Fruit fly (Drosophila melanogaster): ENCODE measurements around the gene lft.

The lft gene

DNA sequence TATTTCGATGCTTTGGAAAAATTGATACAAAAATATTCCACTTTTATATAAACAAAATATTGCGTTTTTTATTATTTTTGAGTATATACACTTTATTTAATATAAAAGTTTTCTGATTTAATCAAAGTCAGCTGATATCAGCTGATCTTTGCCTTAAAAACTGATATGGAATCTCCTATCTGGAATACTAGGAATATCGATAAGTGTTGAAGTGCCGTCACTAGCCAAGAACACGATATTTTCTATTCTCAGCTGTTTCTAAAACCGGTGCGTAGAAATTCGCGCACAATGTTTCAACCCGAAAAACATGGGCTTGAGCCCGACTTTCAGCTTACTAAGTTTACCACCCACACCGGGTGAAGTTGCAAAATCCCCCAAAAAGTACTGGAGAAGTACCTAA lies 21.8 kb upstream of the lft start, which contains the start of gene Sps2 (continued):
- TF ChIP-seq mam (GFP tag; optimal IDR thresholded peaks at IDR 0.05) (peak; percentile 1), CG2712 (tag; optimal IDR thresholded peaks at IDR 0.05) (peak; percentile 45), CG8388 (GFP tag; optimal IDR thresholded peaks at IDR 0.05) (peak; percentile 51), CG2202 (tag; optimal IDR thresholded peaks at IDR 0.05) (no peak), Dref (GFP tag; IDR thresholded peaks at IDR 0.05) (peak; percentile 72), zfh1 (GFP tag; IDR thresholded peaks at IDR 0.05) (0 out of 3 replicates have a peak, but pooled peaks have one; percentile 13), inv (GFP tag; IDR thresholded peaks at IDR 0.05; ENCODE audit: partially characterized antibody) (peak; percentile 63), Dp (GFP tag; optimal IDR thresholded peaks at IDR 0.05) (peak; percentile 18), gfzf (GFP tag; optimal IDR thresholded peaks at IDR 0.05) (peak; percentile 12), Nf-YC (tag; optimal IDR thresholded peaks at IDR 0.05) (peak; percentile 25), ato (GFP tag; IDR thresholded peaks at IDR 0.05; ENCODE audit: partially characterized antibody) (peak; percentile 51; the same call in 1 of the 2 replicates), Vsx1 (GFP tag; optimal IDR thresholded peaks at IDR 0.05) (no peak), CG17361 (GFP tag; IDR thresholded peaks at IDR 0.05) (0 out of 3 replicates have a peak, but pooled peaks have one; percentile 15), HLH4C (GFP tag; IDR thresholded peaks at IDR 0.05; ENCODE audit: partially characterized antibody) (peak; percentile 53; the same call in 1 of the 3 replicates), CG11398 (GFP tag; optimal IDR thresholded peaks at IDR 0.05) (no peak), CG12391 (tag; optimal IDR thresholded peaks at IDR 0.05) (peak; percentile 37), row (GFP tag; IDR thresholded peaks at IDR 0.05) (peak; percentile 77)

DNA sequence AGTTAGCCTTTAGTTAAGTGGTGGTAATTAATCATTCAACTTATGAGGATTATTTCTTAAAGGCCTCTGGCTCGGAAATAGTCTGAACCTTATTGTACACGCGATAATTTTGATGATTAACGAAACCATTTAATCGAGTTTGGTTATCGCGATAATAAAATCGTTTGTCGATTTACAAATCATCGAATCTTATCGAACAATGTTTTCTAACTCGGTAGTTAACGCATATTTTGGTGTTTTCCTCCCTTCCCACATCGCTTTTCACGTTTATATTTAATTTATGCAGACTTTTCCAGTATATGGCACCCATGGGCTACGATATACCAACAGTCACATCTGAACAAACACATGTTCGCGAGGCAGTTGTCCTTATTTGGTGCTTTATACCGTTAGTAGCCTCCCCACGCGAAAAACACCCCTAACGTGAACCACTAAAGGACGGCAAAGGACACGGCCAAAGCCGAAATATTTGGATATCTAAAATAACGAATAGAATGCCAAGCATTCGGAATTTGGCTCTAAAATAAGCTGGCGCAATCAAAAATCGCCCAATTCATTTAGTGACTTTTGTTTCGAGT lies 20.2 kb upstream of the lft start, which contains the start of gene Frmd5:
Gene Frmd5 (plus strand): TSS at position 414 of the 578 bp plus-strand sequence.
- TF ChIP-seq CG18599 (GFP tag; optimal IDR thresholded peaks at IDR 0.05) (no peak), row (GFP tag; IDR thresholded peaks at IDR 0.05) (no peak), sima (GFP tag; optimal IDR thresholded peaks at IDR 0.05) (no peak), Hmx (GFP tag; optimal IDR thresholded peaks at IDR 0.05) (no peak), Opbp (GFP tag; IDR thresholded peaks at IDR 0.05; ENCODE audit: partially characterized antibody) (peak; percentile 67; the same call in 2 of the 3 replicates), Oli (tag; optimal IDR thresholded peaks at IDR 0.05) (no peak), Atf-2 (GFP tag; optimal IDR thresholded peaks at IDR 0.05) (no peak), ken (GFP tag; IDR thresholded peaks at IDR 0.05) (no peak), Bteb2 (GFP tag; optimal IDR thresholded peaks at IDR 0.05) (no peak), Ravus (GFP tag; IDR thresholded peaks at IDR 0.05) (no peak), CG1024 (GFP tag; IDR thresholded peaks at IDR 0.05) (no peak), CG31388 (GFP tag; optimal IDR thresholded peaks at IDR 0.05) (no peak), CG10147 (GFP tag; optimal IDR thresholded peaks at IDR 0.05) (no peak), nom (GFP tag; optimal IDR thresholded peaks at IDR 0.05) (no peak), CG7963 (GFP tag; IDR thresholded peaks at IDR 0.05; ENCODE audit: partially characterized antibody) (no peak; the same call in 2 of the 3 replicates), Deaf1 (tag; optimal IDR thresholded peaks at IDR 0.05) (no peak), cato (GFP tag; optimal IDR thresholded peaks at IDR 0.05; ENCODE audit: borderline replicate concordance) (no peak), Dip3 (GFP tag; optimal IDR thresholded peaks at IDR 0.05) (no peak), H2.0 (GFP tag; IDR thresholded peaks at IDR 0.05) (no peak), nerfin-2 (GFP tag; IDR thresholded peaks at IDR 0.05; ENCODE audit: partially characterized antibody) (peak; percentile 50; the same call in 1 of the 2 replicates), CG14441 (GFP tag; IDR thresholded peaks at IDR 0.05) (no peak), CG8281 (tag; optimal IDR thresholded peaks at IDR 0.05) (no peak), CG32767 (GFP tag; IDR thresholded peaks at IDR 0.05) (no peak), Ets97D (GFP tag; optimal IDR thresholded peaks at IDR 0.05) (no peak), gfzf (GFP tag; optimal IDR thresholded peaks at IDR 0.05) (peak; percentile 46), CG1603 (tag; optimal IDR thresholded peaks at IDR 0.05) (peak; percentile 5), CG1602 (GFP tag; optimal IDR thresholded peaks at IDR 0.05) (no peak), bigmax (GFP tag; optimal IDR thresholded peaks at IDR 0.05) (no peak), seq (GFP tag; IDR thresholded peaks at IDR 0.05) (peak; percentile 11; the same call in 1 of the 2 replicates), CG13123 (GFP tag; optimal IDR thresholded peaks at IDR 0.05) (no peak), CG10959 (GFP tag; IDR thresholded peaks at IDR 0.05) (no peak), GATAe (GFP tag; conservative IDR thresholded peaks at IDR 0.05) (no peak), CG8478 (optimal IDR thresholded peaks at IDR 0.05) (no peak), CG15073 (GFP tag; optimal IDR thresholded peaks at IDR 0.05) (no peak)

Measured in whole organism, embryonic.